Worm (Caenorhabditis elegans) whole organism, early embryonic: ENCODE results near the gene nspg-7.1.

Experiments
- B0310.2 ChIP-seq: sonication (generic microtip); optimal IDR thresholded peaks from 2 replicates; lab custom pipeline; 2016; ENCODE audit warnings: mild to moderate bottlenecking, missing genetic modification characterization, missing compliant biosample characterization
- F13C5.2 ChIP-seq: sonication (generic microtip); optimal IDR thresholded peaks from 2 replicates; lab custom pipeline; 2017; ENCODE audit warnings: mild to moderate bottlenecking, missing genetic modification characterization, inconsistent platforms, missing compliant biosample characterization
- aly-1 ChIP-seq: sonication (generic microtip); optimal IDR thresholded peaks from 2 replicates; lab custom pipeline; 2016; ENCODE audit warnings: missing genetic modification characterization, missing compliant biosample characterization
- ama-1 ChIP-seq: fragments of 150-350 bp; optimal IDR thresholded peaks from 2 replicates; lab custom pipeline; 2014
- ceh-13 ChIP-seq: fragments of 200-800 bp; sonication (Bioruptor generic); optimal IDR thresholded peaks from 2 replicates; lab custom pipeline; 2018; ENCODE audit warnings: mild to moderate bottlenecking, missing genetic modification characterization, missing compliant biosample characterization
- ceh-36 ChIP-seq: sonication (generic microtip); optimal IDR thresholded peaks from 2 replicates; lab custom pipeline; 2016; ENCODE audit warnings: missing genetic modification characterization, inconsistent platforms, missing compliant biosample characterization
- ets-7 ChIP-seq: sonication (generic microtip); optimal IDR thresholded peaks from 2 replicates; lab custom pipeline; 2016; ENCODE audit warnings: missing genotype, missing genetic modification characterization, missing compliant biosample characterization
- flt-1 ChIP-seq: fragments of 200-800 bp; sonication (Bioruptor generic); IDR thresholded peaks from 2 replicates; pipeline ENCODE4 v1.3.6; 2022; ENCODE audit warnings: missing genetic modification characterization, missing compliant biosample characterization
- hmbx-1 ChIP-seq: sonication (generic microtip); optimal IDR thresholded peaks from 2 replicates; lab custom pipeline; 2016; ENCODE audit warnings: mild to moderate bottlenecking, missing genetic modification characterization, missing compliant biosample characterization
- hmg-4 ChIP-seq: fragments of 200-800 bp; sonication (Bioruptor generic); optimal IDR thresholded peaks from 2 replicates; lab custom pipeline; 2018; ENCODE audit warnings: mild to moderate bottlenecking, missing genetic modification characterization, missing compliant biosample characterization
- scrt-1 ChIP-seq: fragments of 200-800 bp; sonication (Bioruptor generic); IDR thresholded peaks from 2 replicates; pipeline ENCODE4 v1.3.6; 2022; ENCODE audit warnings: missing genetic modification characterization, missing compliant biosample characterization
- tbx-11 ChIP-seq: fragments of 200-800 bp; sonication (Bioruptor generic); IDR thresholded peaks from 2 replicates; pipeline ENCODE4 v1.3.6; 2022; ENCODE audit warnings: missing genetic modification characterization, missing compliant biosample characterization
- tbx-37 ChIP-seq: fragments of 200-800 bp; sonication (Bioruptor generic); conservative IDR thresholded peaks from 2 replicates; pipeline ENCODE4 v1.3.6; 2022; ENCODE audit warnings: missing genetic modification reagents, missing genetic modification characterization, missing compliant biosample characterization
- tra-4 ChIP-seq: sonication (generic microtip); optimal IDR thresholded peaks from 2 replicates; lab custom pipeline; 2017; ENCODE audit warnings: missing genetic modification characterization, missing compliant biosample characterization

DNA sequence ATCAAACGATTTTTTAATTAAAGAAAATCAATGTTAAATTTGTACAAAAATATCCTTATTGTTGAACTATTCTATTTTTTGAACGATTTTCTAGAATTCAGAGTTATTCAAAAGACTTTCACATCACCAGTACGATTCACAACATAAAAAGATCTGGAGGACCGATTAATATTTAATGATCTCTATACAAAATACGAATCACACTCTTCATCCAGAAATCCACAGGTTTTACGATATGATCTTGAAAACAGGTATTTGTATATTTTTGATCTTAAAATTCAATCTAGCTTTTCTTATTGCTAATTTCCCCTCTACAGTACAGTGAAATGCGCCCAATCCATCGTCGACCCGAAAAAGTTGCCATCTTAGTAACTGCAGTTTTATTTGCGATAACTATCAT is 26.0 kb downstream of the nspg-7.1 start, which contains the start of gene F49C12.5:
- TF ChIP-seq aly-1 (tag; lab: Kevin White, UChicago) (no peak), flt-1 (GFP tag; lab: Robert Waterston, UW) (no peak), ceh-36 (tag; lab: Kevin White, UChicago) (no peak), hmbx-1 (tag; lab: Kevin White, UChicago) (no peak), hmg-4 (GFP tag; lab: Kevin White, UChicago) (no peak), B0310.2 (tag; lab: Kevin White, UChicago) (no peak), ceh-13 (GFP tag; lab: Kevin White, UChicago) (no peak), ets-7 (no peak), ama-1 (lab: Kevin White, UChicago) (no peak), tra-4 (tag; lab: Kevin White, UChicago) (no peak), tbx-37 (GFP tag; lab: Robert Waterston, UW) (no peak), F13C5.2 (tag; lab: Kevin White, UChicago) (no peak), tbx-11 (GFP tag; lab: Robert Waterston, UW) (no peak), scrt-1 (GFP tag; lab: Robert Waterston, UW) (no peak)
